Worm (Caenorhabditis elegans) whole organism, L2 larva: ENCODE measurements around the gene hil-6.
A peak's percentile ranks its signal among the peaks of the same experiment; 100 is the strongest.

Experiments
- C34F6.9 ChIP-seq: fragments of 150-350 bp; optimal IDR thresholded peaks from 2 replicates; lab custom pipeline; 2014; ENCODE audit warnings: missing biosample characterization, missing genetic modification characterization
- F13H6.1 ChIP-seq: sonication (generic microtip); optimal IDR thresholded peaks from 2 replicates; lab custom pipeline; 2016; ENCODE audit warnings: missing genetic modification characterization, missing compliant biosample characterization
- Y55F3AM.14 ChIP-seq: fragments of 200-800 bp; sonication (Bioruptor generic); optimal IDR thresholded peaks from 2 replicates; lab custom pipeline; 2018; ENCODE audit warnings: mild to moderate bottlenecking, missing genetic modification characterization, missing compliant biosample characterization
- ZK546.5 ChIP-seq: sonication (generic microtip); optimal IDR thresholded peaks from 2 replicates; lab custom pipeline; 2017; ENCODE audit warnings: missing biosample characterization, missing genetic modification characterization
- alr-1 ChIP-seq: fragments of 150-350 bp; optimal IDR thresholded peaks from 2 replicates; lab custom pipeline; 2014; ENCODE audit warnings: missing biosample characterization, missing genetic modification characterization
- ama-1 ChIP-seq: fragments of 150-350 bp; optimal IDR thresholded peaks from 2 replicates; lab custom pipeline; 2018; ENCODE audit warnings: inconsistent platforms
- ceh-16 ChIP-seq: fragments of 150-350 bp; optimal IDR thresholded peaks from 2 replicates; lab custom pipeline; 2014; ENCODE audit warnings: missing biosample characterization, missing genetic modification characterization
- ceh-82 ChIP-seq: fragments of 150-350 bp; optimal IDR thresholded peaks from 2 replicates; lab custom pipeline; 2014; ENCODE audit warnings: missing biosample characterization, missing genetic modification characterization
- crh-2 ChIP-seq: sonication (generic microtip); optimal IDR thresholded peaks from 2 replicates; lab custom pipeline; 2017; ENCODE audit warnings: missing biosample characterization, missing genetic modification characterization
- dmd-4 ChIP-seq: sonication (generic microtip); optimal IDR thresholded peaks from 2 replicates; lab custom pipeline; 2017; ENCODE audit warnings: missing biosample characterization, missing genetic modification characterization
- fos-1 ChIP-seq: fragments of 150-350 bp; optimal IDR thresholded peaks from 2 replicates; lab custom pipeline; 2014; ENCODE audit warnings: missing biosample characterization, missing genetic modification characterization
- gmeb-1 ChIP-seq: fragments of 150-350 bp; optimal IDR thresholded peaks from 2 replicates; lab custom pipeline; 2014; ENCODE audit warnings: missing biosample characterization, missing genetic modification characterization
- lin-11 ChIP-seq: fragments of 150-350 bp; sonication (generic microtip); optimal IDR thresholded peaks from 2 replicates; lab custom pipeline; 2014; ENCODE audit warnings: missing biosample characterization, missing genetic modification characterization, inconsistent platforms, mixed read lengths
- lin-39 ChIP-seq: fragments of 150-350 bp; optimal IDR thresholded peaks from 2 replicates; lab custom pipeline; 2014; ENCODE audit warnings: missing biosample characterization, missing genetic modification reagents, missing genetic modification characterization
- lsy-2 ChIP-seq, 2 experiments: fragments of 150-350 bp in 1 of 2; sonication (generic microtip) in 1 of 2; optimal IDR thresholded peaks; 2 replicates each; lab custom pipeline; 2014 to 2017; ENCODE audit warnings: missing biosample characterization in 2 of 2, missing genetic modification characterization in 2 of 2
- mab-5 ChIP-seq: fragments of 150-350 bp; optimal IDR thresholded peaks from 2 replicates; lab custom pipeline; 2014; ENCODE audit warnings: missing biosample characterization, missing genetic modification characterization
- mbf-1 ChIP-seq: sonication (generic microtip); optimal IDR thresholded peaks from 2 replicates; lab custom pipeline; 2017; ENCODE audit warnings: missing biosample characterization, missing genetic modification characterization
- mdl-1 ChIP-seq, 2 experiments: fragments of 150-350 bp in 1 of 2; sonication (generic microtip) in 1 of 2; optimal IDR thresholded peaks; 2 replicates each; lab custom pipeline; 2017; ENCODE audit warnings: missing biosample characterization in 2 of 2, missing genetic modification characterization in 2 of 2
- nhr-10 ChIP-seq: sonication (generic microtip); optimal IDR thresholded peaks from 2 replicates; lab custom pipeline; 2017; ENCODE audit warnings: missing biosample characterization, missing genetic modification characterization
- nhr-11 ChIP-seq: fragments of 150-350 bp; optimal IDR thresholded peaks from 2 replicates; lab custom pipeline; 2014; ENCODE audit warnings: missing biosample characterization, missing genetic modification characterization
- nhr-12 ChIP-seq: fragments of 150-350 bp; optimal IDR thresholded peaks from 2 replicates; lab custom pipeline; 2014; ENCODE audit warnings: missing biosample characterization, missing genetic modification characterization
- nhr-129 ChIP-seq: fragments of 150-350 bp; optimal IDR thresholded peaks from 2 replicates; lab custom pipeline; 2014; ENCODE audit warnings: missing biosample characterization, missing genetic modification characterization
- nhr-21 ChIP-seq: fragments of 150-350 bp; optimal IDR thresholded peaks from 2 replicates; lab custom pipeline; 2014; ENCODE audit warnings: missing biosample characterization, missing genetic modification characterization
- nhr-23 ChIP-seq: fragments of 150-350 bp; optimal IDR thresholded peaks from 2 replicates; lab custom pipeline; 2014; ENCODE audit warnings: missing biosample characterization, missing genetic modification reagents, missing genetic modification characterization
- nhr-6 ChIP-seq: fragments of 150-350 bp; optimal IDR thresholded peaks from 2 replicates; lab custom pipeline; 2014; ENCODE audit warnings: missing biosample characterization, missing genetic modification characterization
- nhr-77 ChIP-seq: fragments of 150-350 bp; optimal IDR thresholded peaks from 2 replicates; lab custom pipeline; 2014; ENCODE audit warnings: missing biosample characterization, missing genetic modification characterization
- peb-1 ChIP-seq: fragments of 150-350 bp; optimal IDR thresholded peaks from 2 replicates; lab custom pipeline; 2014; ENCODE audit warnings: missing biosample characterization, missing genetic modification characterization
- sem-4 ChIP-seq: fragments of 150-350 bp; optimal IDR thresholded peaks from 2 replicates; lab custom pipeline; 2014; ENCODE audit warnings: missing biosample characterization, missing genetic modification reagents, missing genetic modification characterization
- skn-1 ChIP-seq: sonication (generic microtip); optimal IDR thresholded peaks from 2 replicates; lab custom pipeline; 2017; ENCODE audit warnings: missing biosample characterization, missing genetic modification characterization
- sma-3 ChIP-seq: sonication (generic microtip); optimal IDR thresholded peaks from 2 replicates; lab custom pipeline; 2016; ENCODE audit warnings: missing genetic modification reagents, missing genetic modification characterization, missing compliant biosample characterization
- sma-9 ChIP-seq, 2 experiments: fragments of 150-350 bp in 1 of 2; sonication (generic microtip) in 1 of 2; optimal IDR thresholded peaks; 2 replicates each; lab custom pipeline; 2014 to 2016; ENCODE audit warnings: missing genetic modification characterization in 2 of 2, mild to moderate bottlenecking in 1 of 2, missing biosample characterization in 1 of 2, missing compliant biosample characterization in 1 of 2, missing genetic modification reagents in 1 of 2, moderate library complexity in 1 of 2
- snpc-4 ChIP-seq: fragments of 150-350 bp; optimal IDR thresholded peaks from 2 replicates; lab custom pipeline; 2014; ENCODE audit warnings: missing biosample characterization, missing genetic modification characterization
- unc-39 ChIP-seq: fragments of 150-350 bp; optimal IDR thresholded peaks from 2 replicates; lab custom pipeline; 2014; ENCODE audit warnings: missing biosample characterization, missing genetic modification characterization
- unc-55 ChIP-seq: fragments of 150-350 bp; sonication (generic microtip); optimal IDR thresholded peaks from 3 replicates; lab custom pipeline; 2014; ENCODE audit warnings: missing biosample characterization, missing genetic modification reagents, missing genetic modification characterization
- unc-62 ChIP-seq: fragments of 150-350 bp; optimal IDR thresholded peaks from 2 replicates; lab custom pipeline; 2014; ENCODE audit warnings: missing biosample characterization, missing genetic modification reagents, missing genetic modification characterization
- zag-1 ChIP-seq: fragments of 150-350 bp; optimal IDR thresholded peaks from 2 replicates; lab custom pipeline; 2014; ENCODE audit warnings: missing biosample characterization, missing genetic modification characterization
- ztf-1 ChIP-seq: fragments of 200-800 bp; sonication (Bioruptor generic); conservative IDR thresholded peaks from 2 replicates; pipeline ENCODE4 v1.3.6; 2022; ENCODE audit warnings: missing genetic modification characterization, missing compliant biosample characterization
- ztf-11 ChIP-seq: sonication (generic microtip); optimal IDR thresholded peaks from 2 replicates; lab custom pipeline; 2017; ENCODE audit warnings: missing biosample characterization, missing genetic modification characterization
- ztf-4 ChIP-seq: fragments of 150-350 bp; optimal IDR thresholded peaks from 2 replicates; lab custom pipeline; 2014; ENCODE audit warnings: missing biosample characterization, missing genetic modification characterization

hil-6 gene

ce11 chrV:2018689-2019088 lies 12.7 kb downstream of the hil-6 start, which contains the start of gene F59A7.14:
TSS of gene F59A7.14 (plus strand) at chrV:2018989.
- TF ChIP-seq ztf-1 (GFP tag; lab: Robert Waterston, UW) (no peak), mbf-1 (no peak), alr-1 (no peak), nhr-129 (tag; lab: Kevin White, UChicago) (no peak), crh-2 (tag; lab: Kevin White, UChicago) (no peak), skn-1 (tag; lab: Kevin White, UChicago) (no peak), lin-11 (tag; lab: Kevin White, UChicago) (no peak), unc-55 (GFP tag; lab: Kevin White, UChicago) (no peak), gmeb-1 (tag; lab: Kevin White, UChicago) (no peak), C34F6.9 (tag; lab: Kevin White, UChicago) (no peak), nhr-23 (no peak), nhr-77 (tag; lab: Kevin White, UChicago) (no peak), Y55F3AM.14 (GFP tag; lab: Kevin White, UChicago) (no peak), snpc-4 (tag; lab: Kevin White, UChicago) (no peak), unc-62 (GFP tag; lab: Kevin White, UChicago) (no peak), ZK546.5 (tag; lab: Kevin White, UChicago) (no peak), nhr-10 (tag; lab: Kevin White, UChicago) (no peak), unc-39 (tag; lab: Kevin White, UChicago) (no peak)
- TF ChIP-seq, all 48 proteins: peak for 0

DNA sequence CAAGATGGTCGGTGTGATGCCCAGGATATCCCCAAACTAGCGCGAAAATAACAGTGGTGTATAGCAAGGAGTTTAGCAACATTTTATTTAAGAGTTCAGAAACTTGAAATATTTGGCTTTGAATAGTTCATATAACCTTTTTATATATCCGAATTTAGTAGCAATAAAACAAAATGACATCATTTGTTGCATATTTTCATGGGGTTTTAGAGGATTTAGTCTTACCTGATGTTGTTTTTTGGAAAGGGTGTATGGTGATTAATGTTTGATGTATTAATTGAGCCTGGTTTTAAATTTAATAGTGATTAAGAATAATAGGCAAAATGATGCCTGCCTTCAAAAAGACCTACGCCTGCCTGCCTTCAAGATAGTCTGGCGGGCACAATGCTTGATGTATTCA lies 14.9 kb downstream of the hil-6 start, which contains the start of gene F59A7.2:
Gene F59A7.2 (minus strand): TSS at position 101 of the 400 bp plus-strand sequence.
- TF ChIP-seq Y55F3AM.14 (GFP tag; lab: Kevin White, UChicago): no peak
- no peak for TF ChIP-seq nhr-77 (tag; lab: Kevin White, UChicago)

DNA sequence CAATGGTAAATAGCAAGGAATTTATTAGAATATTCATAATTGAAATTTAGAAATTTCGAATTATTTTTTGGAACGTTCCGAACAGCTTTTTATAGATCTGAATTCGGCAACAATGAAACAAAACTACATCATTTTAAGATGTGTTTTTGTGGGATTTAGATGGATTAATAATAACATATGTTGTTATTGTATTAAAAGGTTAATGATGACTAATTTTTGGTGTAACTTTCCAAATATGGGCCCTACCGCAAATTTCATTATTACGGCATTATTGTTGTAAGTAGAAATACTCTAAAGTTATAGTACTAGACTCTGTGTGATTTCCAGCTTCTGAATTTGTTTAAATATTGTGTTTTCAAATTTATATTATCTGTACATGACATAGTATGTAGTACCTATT lies 17.5 kb downstream of the hil-6 start, which contains the start of gene F59A7.11:
Gene F59A7.11 (minus strand): TSS at position 101 of the 400 bp plus-strand sequence.
- TF ChIP-seq unc-62 (GFP tag; lab: Kevin White, UChicago) (no peak), ceh-16 (no peak), unc-55 (GFP tag; lab: Kevin White, UChicago) (no peak), Y55F3AM.14 (GFP tag; lab: Kevin White, UChicago) (no peak), mbf-1 (no peak), ama-1 (lab: Kevin White, UChicago) (no peak), mdl-1 (tag; optimal IDR thresholded peaks at IDR 0.05; lab: Kevin White, UChicago) (no peak), sem-4 (tag; lab: Kevin White, UChicago) (no peak), mab-5 (tag; lab: Kevin White, UChicago) (no peak), alr-1 (no peak), C34F6.9 (tag; lab: Kevin White, UChicago) (no peak), peb-1 (tag; lab: Kevin White, UChicago) (no peak)

ce11 chrV:2011777-2012176 lies 19.6 kb downstream of the hil-6 start, which contains the start of gene F59A7.7:
TSS of gene F59A7.7 (plus strand) at chrV:2012077.
- no peak for TF ChIP-seq F13H6.1 (tag; lab: Kevin White, UChicago)
- TF ChIP-seq nhr-12 (tag; lab: Kevin White, UChicago): no peak
- no peak for TF ChIP-seq ceh-16
- no peak for TF ChIP-seq nhr-23
- no peak for TF ChIP-seq mbf-1
- TF ChIP-seq nhr-129 (tag; lab: Kevin White, UChicago): no peak
- no peak for TF ChIP-seq zag-1
- TF ChIP-seq sem-4 (tag; lab: Kevin White, UChicago): no peak
- no peak for TF ChIP-seq nhr-6
- no peak for TF ChIP-seq skn-1 (tag; lab: Kevin White, UChicago)
- no peak for TF ChIP-seq dmd-4 (tag; lab: Kevin White, UChicago)
- TF ChIP-seq C34F6.9 (tag; lab: Kevin White, UChicago): no peak
- TF ChIP-seq ztf-1 (GFP tag; lab: Robert Waterston, UW): no peak
- no peak for TF ChIP-seq ztf-4 (tag; lab: Kevin White, UChicago)
- TF ChIP-seq ztf-11: no peak

ce11 chrV:2008412-2008811 lies 22.9 kb downstream of the hil-6 start:
- TF ChIP-seq ztf-4 (tag; lab: Kevin White, UChicago) (no peak), nhr-11 (no peak), F13H6.1 (tag; lab: Kevin White, UChicago) (no peak), nhr-129 (tag; lab: Kevin White, UChicago) (peak; percentile 66), ceh-82 (tag; lab: Kevin White, UChicago) (no peak), fos-1 (tag; lab: Kevin White, UChicago) (no peak), sma-3 (GFP tag; lab: Kevin White, UChicago) (peak; percentile 68), lsy-2 (tag; optimal IDR thresholded peaks at IDR 0.05; lab: Kevin White, UChicago) (peak; percentile 73 to 96), C34F6.9 (tag; lab: Kevin White, UChicago) (peak; percentile 9), unc-55 (GFP tag; lab: Kevin White, UChicago) (peak; percentile 75), unc-62 (GFP tag; lab: Kevin White, UChicago) (no peak), nhr-10 (tag; lab: Kevin White, UChicago) (no peak), sma-9 (GFP tag; optimal IDR thresholded peaks at IDR 0.05; lab: Kevin White, UChicago) (peak; percentile 33), sma-9 (tag; optimal IDR thresholded peaks at IDR 0.05; lab: Kevin White, UChicago) (no peak), skn-1 (tag; lab: Kevin White, UChicago) (no peak), lin-39 (tag; lab: Kevin White, UChicago) (no peak), ZK546.5 (tag; lab: Kevin White, UChicago) (no peak), Y55F3AM.14 (GFP tag; lab: Kevin White, UChicago) (no peak), crh-2 (tag; lab: Kevin White, UChicago) (peak; percentile 1), mdl-1 (tag; optimal IDR thresholded peaks at IDR 0.05; lab: Kevin White, UChicago) (no peak), nhr-21 (tag; lab: Kevin White, UChicago) (peak; percentile 15), gmeb-1 (tag; lab: Kevin White, UChicago) (peak; percentile 42), dmd-4 (tag; lab: Kevin White, UChicago) (no peak)
